Worm (Caenorhabditis elegans): Measurements from ENCODE around the gene usp-14.
A peak's percentile ranks its signal among the peaks of the same experiment; 100 is the strongest.

usp-14 gene

ce11 chrII:14497848-14498247, 9.4 kb upstream of the usp-14 start, which contains the start of gene dhs-8:
Gene dhs-8, plus strand, starts transcription at chrII:14498026.
- no peak for TF ChIP-seq npax-4 (tag; optimal IDR thresholded peaks at IDR 0.05)
- no peak for TF ChIP-seq ceh-9 (tag; optimal IDR thresholded peaks at IDR 0.05)
- TF ChIP-seq ceh-6 (GFP tag; optimal IDR thresholded peaks at IDR 0.05): no peak

DNA sequence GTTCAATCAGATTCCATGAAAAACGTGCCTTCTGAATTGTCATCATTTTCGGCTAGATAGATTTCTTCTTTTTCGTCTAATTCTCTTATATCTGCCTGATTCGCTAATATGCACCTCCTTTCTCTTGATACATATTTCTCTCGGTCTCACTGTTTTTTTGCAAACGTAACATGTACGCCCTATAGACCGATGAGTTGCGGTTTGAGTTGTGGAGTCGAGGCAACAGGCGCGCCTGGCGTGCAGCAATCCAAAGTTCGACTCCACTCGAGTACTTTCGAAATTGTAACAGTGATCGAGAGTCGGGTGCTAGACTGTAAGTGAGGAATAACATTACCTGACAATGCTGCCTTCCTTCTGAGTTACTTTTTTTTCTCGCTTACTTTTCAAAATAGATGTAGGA, 8.3 kb upstream of the usp-14 start:
- TF ChIP-seq fkh-6 (tag; optimal IDR thresholded peaks at IDR 0.05) (peak; percentile 85), npax-4 (tag; optimal IDR thresholded peaks at IDR 0.05) (peak; percentile 69), elt-4 (tag; optimal IDR thresholded peaks at IDR 0.05) (no peak), ztf-16 (tag; optimal IDR thresholded peaks at IDR 0.05) (peak; percentile 94), ceh-19 (GFP tag; optimal IDR thresholded peaks at IDR 0.05) (peak; percentile 82), gmeb-2 (tag; optimal IDR thresholded peaks at IDR 0.05) (peak; percentile 86), ahr-1 (tag; optimal IDR thresholded peaks at IDR 0.05) (peak; percentile 74), hlh-13 (GFP tag; optimal IDR thresholded peaks at IDR 0.05) (peak; percentile 75), sox-4 (tag; optimal IDR thresholded peaks at IDR 0.05) (peak; percentile 80), sox-2 (GFP tag; IDR thresholded peaks at IDR 0.05) (peak; percentile 79), ceh-48 (tag; optimal IDR thresholded peaks at IDR 0.05) (peak; percentile 77), eyg-1 (tag; optimal IDR thresholded peaks at IDR 0.05) (peak; percentile 83), nhr-11 (tag; optimal IDR thresholded peaks at IDR 0.05) (no peak), unc-3 (GFP tag; conservative IDR thresholded peaks at IDR 0.05) (peak; percentile 78), unc-3 (tag; optimal IDR thresholded peaks at IDR 0.05) (peak; percentile 80), dmd-4 (tag; optimal IDR thresholded peaks at IDR 0.05; ENCODE audit: borderline replicate concordance) (peak; percentile 75), ceh-6 (GFP tag; optimal IDR thresholded peaks at IDR 0.05) (peak; percentile 92), ama-1 (optimal IDR thresholded peaks at IDR 0.05) (no peak), ceh-18 (tag; optimal IDR thresholded peaks at IDR 0.05) (peak; percentile 83), pha-4 (tag; optimal IDR thresholded peaks at IDR 0.05) (no peak), tbx-7 (tag; optimal IDR thresholded peaks at IDR 0.05) (peak; percentile 53), C08G9.2 (tag; optimal IDR thresholded peaks at IDR 0.05) (peak; percentile 83), ceh-30 (tag; optimal IDR thresholded peaks at IDR 0.05) (peak; percentile 73), odd-2 (tag; optimal IDR thresholded peaks at IDR 0.05) (peak; percentile 58), sdc-2 (tag; optimal IDR thresholded peaks at IDR 0.05) (peak; percentile 81), ceh-22 (tag; optimal IDR thresholded peaks at IDR 0.05) (peak; percentile 35), fax-1 (tag; optimal IDR thresholded peaks at IDR 0.05) (peak; percentile 68), ceh-24 (tag; optimal IDR thresholded peaks at IDR 0.05) (peak; percentile 34), Y22D7AL.16 (tag; optimal IDR thresholded peaks at IDR 0.05) (peak; percentile 71), dve-1 (tag; optimal IDR thresholded peaks at IDR 0.05) (peak; percentile 88), pros-1 (tag; optimal IDR thresholded peaks at IDR 0.05) (peak; percentile 15), elt-2 (tag; optimal IDR thresholded peaks at IDR 0.05) (peak; percentile 93), ceh-45 (GFP tag; IDR thresholded peaks at IDR 0.05) (no peak), ref-2 (tag; optimal IDR thresholded peaks at IDR 0.05) (peak; percentile 83), pat-9 (tag; optimal IDR thresholded peaks at IDR 0.05) (peak; percentile 90), hlh-6 (tag; optimal IDR thresholded peaks at IDR 0.05) (peak; percentile 91), ceh-9 (tag; optimal IDR thresholded peaks at IDR 0.05) (peak; percentile 43), tbx-2 (tag; optimal IDR thresholded peaks at IDR 0.05) (peak; percentile 91), hlh-30 (tag; optimal IDR thresholded peaks at IDR 0.05; ENCODE audit: insufficient read depth) (peak; percentile 24), madf-2 (tag; optimal IDR thresholded peaks at IDR 0.05) (peak; percentile 86), C38D4.7 (GFP tag; optimal IDR thresholded peaks at IDR 0.05) (peak; percentile 82), rnt-1 (tag; optimal IDR thresholded peaks at IDR 0.05) (peak; percentile 96), unc-86 (tag; optimal IDR thresholded peaks at IDR 0.05) (peak; percentile 72), pqm-1 (tag; optimal IDR thresholded peaks at IDR 0.05) (peak; percentile 90), ceh-14 (tag; optimal IDR thresholded peaks at IDR 0.05) (peak; percentile 70), hlh-15 (tag; optimal IDR thresholded peaks at IDR 0.05) (peak; percentile 71), nhr-232 (tag; optimal IDR thresholded peaks at IDR 0.05) (peak; percentile 85), ceh-31 (tag; optimal IDR thresholded peaks at IDR 0.05) (peak; percentile 68), syd-9 (tag; optimal IDR thresholded peaks at IDR 0.05) (peak; percentile 59), lin-11 (tag; optimal IDR thresholded peaks at IDR 0.05) (peak; percentile 80), K09A11.1 (tag; optimal IDR thresholded peaks at IDR 0.05; ENCODE audit: insufficient read depth) (peak; percentile 89)
